Worm (Caenorhabditis elegans) whole organism, mixed stage, embryonic: Measurements from ENCODE around the gene mrpl-53.

Experiments
- M03D4.4 ChIP-seq: sonication (generic microtip); optimal IDR thresholded peaks from 2 replicates; lab custom pipeline; 2017; ENCODE audit warnings: mild to moderate bottlenecking, missing genetic modification characterization, missing compliant biosample characterization
- bed-3 ChIP-seq: fragments of 200-800 bp; sonication (Bioruptor generic); optimal IDR thresholded peaks from 3 replicates; lab custom pipeline; 2018; ENCODE audit warnings: mild to moderate bottlenecking, missing genetic modification characterization, moderate library complexity, missing compliant biosample characterization
- ceh-39 ChIP-seq: fragments of 150-350 bp; optimal IDR thresholded peaks from 2 replicates; lab custom pipeline; 2014; ENCODE audit warnings: missing biosample characterization, missing genetic modification characterization
- ceh-43 ChIP-seq: fragments of 200-800 bp; sonication (Bioruptor generic); optimal IDR thresholded peaks from 2 replicates; lab custom pipeline; 2018; ENCODE audit warnings: mild to moderate bottlenecking, missing genetic modification characterization, moderate library complexity, missing compliant biosample characterization
- ceh-83 ChIP-seq: fragments of 200-800 bp; sonication (Bioruptor generic); optimal IDR thresholded peaks from 2 replicates; lab custom pipeline; 2018; ENCODE audit warnings: mild to moderate bottlenecking, missing genetic modification characterization, missing compliant biosample characterization
- ces-1 ChIP-seq: fragments of 150-350 bp; optimal IDR thresholded peaks from 2 replicates; lab custom pipeline; 2014; ENCODE audit warnings: missing biosample characterization, missing genetic modification reagents, missing genetic modification characterization
- cnd-1 ChIP-seq: fragments of 200-800 bp; sonication (Bioruptor generic); optimal IDR thresholded peaks from 2 replicates; lab custom pipeline; 2018; ENCODE audit warnings: mild to moderate bottlenecking, missing genetic modification characterization, missing compliant biosample characterization
- elt-3 ChIP-seq: fragments of 150-350 bp; optimal IDR thresholded peaks from 2 replicates; lab custom pipeline; 2014; ENCODE audit warnings: missing biosample characterization, missing genetic modification characterization
- ham-2 ChIP-seq: fragments of 200-800 bp; sonication (Bioruptor generic); optimal IDR thresholded peaks from 2 replicates; lab custom pipeline; 2018; ENCODE audit warnings: mild to moderate bottlenecking, missing genetic modification characterization, missing compliant biosample characterization
- lin-13 ChIP-seq: fragments of 150-350 bp; optimal IDR thresholded peaks from 2 replicates; lab custom pipeline; 2014; ENCODE audit warnings: missing biosample characterization, missing genetic modification characterization
- lsy-2 ChIP-seq: fragments of 150-350 bp; optimal IDR thresholded peaks from 2 replicates; lab custom pipeline; 2014; ENCODE audit warnings: missing biosample characterization, missing genetic modification characterization
- mab-5 ChIP-seq: fragments of 150-350 bp; optimal IDR thresholded peaks from 2 replicates; lab custom pipeline; 2014; ENCODE audit warnings: missing biosample characterization, missing genetic modification characterization
- mep-1 ChIP-seq: fragments of 150-350 bp; optimal IDR thresholded peaks from 2 replicates; lab custom pipeline; 2017; ENCODE audit warnings: missing biosample characterization, missing genetic modification reagents, missing genetic modification characterization, inconsistent platforms
- mls-2 ChIP-seq: sonication (generic microtip); optimal IDR thresholded peaks from 2 replicates; lab custom pipeline; 2016; ENCODE audit warnings: mild to moderate bottlenecking, missing genetic modification characterization, moderate library complexity, missing compliant biosample characterization
- nhr-12 ChIP-seq: fragments of 150-350 bp; optimal IDR thresholded peaks from 2 replicates; lab custom pipeline; 2014; ENCODE audit warnings: missing biosample characterization, missing genetic modification characterization
- nhr-2 ChIP-seq: fragments of 150-350 bp; optimal IDR thresholded peaks from 2 replicates; lab custom pipeline; 2014; ENCODE audit warnings: missing biosample characterization, missing genetic modification characterization
- nhr-237 ChIP-seq: fragments of 150-350 bp; optimal IDR thresholded peaks from 2 replicates; lab custom pipeline; 2014; ENCODE audit warnings: missing biosample characterization, missing genetic modification characterization
- nhr-28 ChIP-seq: fragments of 150-350 bp; optimal IDR thresholded peaks from 2 replicates; lab custom pipeline; 2014; ENCODE audit warnings: missing biosample characterization, missing genetic modification characterization
- nhr-76 ChIP-seq: sonication (generic microtip); optimal IDR thresholded peaks from 2 replicates; lab custom pipeline; 2017; ENCODE audit warnings: missing biosample characterization, missing genetic modification characterization
- pha-4 ChIP-seq: fragments of 150-350 bp; optimal IDR thresholded peaks from 2 replicates; lab custom pipeline; 2018; ENCODE audit warnings: missing biosample characterization, missing genetic modification reagents, missing genetic modification characterization
- sem-2 ChIP-seq: fragments of 200-800 bp; sonication (Bioruptor generic); optimal IDR thresholded peaks from 2 replicates; lab custom pipeline; 2018; ENCODE audit warnings: mild to moderate bottlenecking, missing genetic modification characterization, missing compliant biosample characterization
- snpc-4 ChIP-seq: fragments of 150-350 bp; optimal IDR thresholded peaks from 2 replicates; lab custom pipeline; 2014; ENCODE audit warnings: missing biosample characterization, missing genetic modification characterization
- sptf-1 ChIP-seq: sonication (generic microtip); optimal IDR thresholded peaks from 2 replicates; lab custom pipeline; 2017; ENCODE audit warnings: mild to moderate bottlenecking, missing genetic modification characterization, moderate library complexity, missing compliant biosample characterization
- unc-120 ChIP-seq: sonication (generic microtip); optimal IDR thresholded peaks from 2 replicates; lab custom pipeline; 2017; ENCODE audit warnings: missing genetic modification characterization, missing compliant biosample characterization; ENCODE audit not compliant: poor library complexity, severe bottlenecking
- unc-39 ChIP-seq: fragments of 150-350 bp; optimal IDR thresholded peaks from 2 replicates; lab custom pipeline; 2014; ENCODE audit warnings: missing biosample characterization, missing genetic modification characterization
- zip-8 ChIP-seq: fragments of 150-350 bp; optimal IDR thresholded peaks from 2 replicates; lab custom pipeline; 2014; ENCODE audit warnings: missing biosample characterization, missing genetic modification characterization
- ztf-11 ChIP-seq: fragments of 150-350 bp; optimal IDR thresholded peaks from 2 replicates; lab custom pipeline; 2014; ENCODE audit warnings: missing biosample characterization, missing genetic modification characterization

The mrpl-53 gene

DNA sequence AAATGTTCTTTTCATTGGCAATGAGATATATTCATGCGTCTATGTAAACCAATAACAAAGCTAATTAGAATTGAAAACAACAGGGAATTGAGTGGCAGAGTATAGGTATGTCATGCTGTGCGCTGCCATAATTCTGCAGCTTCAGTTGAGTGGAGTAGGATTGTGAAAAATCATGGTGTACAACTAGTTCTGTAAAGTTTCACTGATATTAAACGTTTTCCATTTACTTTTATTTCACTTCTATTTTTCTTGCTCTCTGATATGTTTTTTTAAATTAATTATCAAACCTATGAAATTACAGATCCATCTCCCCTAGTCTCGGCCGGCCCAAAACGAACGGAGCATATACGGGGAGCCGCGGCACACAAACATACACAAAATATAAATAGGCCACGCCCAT lies 21.8 kb upstream of the mrpl-53 start, which contains the start of gene exc-7:
Gene exc-7, plus strand, starts transcription at position 301 of the 400 bp plus-strand sequence.
- TF ChIP-seq snpc-4 (tag; lab: Kevin White, UChicago) (no peak), mab-5 (tag; lab: Kevin White, UChicago) (no peak), nhr-2 (tag; lab: Kevin White, UChicago) (no peak), ceh-83 (GFP tag; lab: Kevin White, UChicago) (no peak), ztf-11 (tag; lab: Kevin White, UChicago) (no peak)

DNA sequence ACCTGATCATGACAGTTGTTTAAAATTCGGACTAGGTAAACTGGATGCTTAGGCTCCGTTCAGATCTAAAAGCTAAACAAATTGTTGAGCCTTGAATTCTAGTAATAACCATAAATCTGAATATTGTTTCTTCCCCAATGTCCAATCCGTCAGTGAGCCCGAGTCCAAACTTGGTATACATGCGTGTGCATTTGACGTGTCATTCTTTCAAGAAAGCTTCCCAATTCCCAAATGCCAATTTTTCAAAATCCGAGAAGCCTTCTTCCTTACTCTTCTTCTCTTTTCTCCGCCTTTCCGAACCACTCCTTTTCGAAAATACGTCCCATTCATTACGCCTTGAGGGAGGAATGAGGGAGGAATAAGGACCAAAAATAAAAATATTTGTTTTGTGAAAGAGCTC lies 20.7 kb upstream of the mrpl-53 start:
- no peak for TF ChIP-seq unc-120 (tag; lab: Kevin White, UChicago)
- TF ChIP-seq cnd-1 (tag; lab: Kevin White, UChicago) = no peak

DNA sequence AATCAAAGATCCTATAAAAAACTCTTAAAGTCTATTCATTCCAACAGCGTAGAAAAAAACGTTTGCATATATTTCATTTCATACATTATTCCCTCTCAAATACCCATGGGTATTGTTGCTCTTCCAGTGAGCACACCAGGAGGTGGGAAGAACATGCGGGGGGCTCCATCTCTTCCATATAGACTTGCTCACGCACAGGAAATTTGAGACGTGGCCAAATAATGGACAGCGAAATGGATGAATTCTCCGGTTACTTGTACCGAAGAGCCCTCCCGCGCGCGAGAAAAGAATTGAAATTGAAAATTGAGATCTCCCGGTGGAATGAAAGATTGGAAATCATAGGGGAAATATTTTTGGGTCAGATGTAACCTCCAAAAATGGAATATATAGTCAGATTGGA lies 19.8 kb upstream of the mrpl-53 start:
- TF ChIP-seq lsy-2 (tag; lab: Kevin White, UChicago) (no peak), snpc-4 (tag; lab: Kevin White, UChicago) (no peak), bed-3 (GFP tag; lab: Kevin White, UChicago) (no peak), nhr-2 (tag; lab: Kevin White, UChicago) (no peak), mep-1 (tag; lab: Kevin White, UChicago) (no peak), mls-2 (tag; lab: Kevin White, UChicago) (no peak), elt-3 (tag; lab: Kevin White, UChicago) (no peak), zip-8 (no peak), cnd-1 (tag; lab: Kevin White, UChicago) (no peak), ceh-39 (tag; lab: Kevin White, UChicago) (no peak), ces-1 (GFP tag; lab: Kevin White, UChicago) (no peak), sptf-1 (tag; lab: Kevin White, UChicago) (no peak), nhr-76 (tag; lab: Kevin White, UChicago) (no peak), pha-4 (tag; lab: Kevin White, UChicago) (no peak), nhr-12 (tag; lab: Kevin White, UChicago) (no peak), ham-2 (GFP tag; lab: Kevin White, UChicago) (no peak), unc-39 (tag; lab: Kevin White, UChicago) (no peak), sem-2 (GFP tag; lab: Kevin White, UChicago) (no peak), nhr-237 (tag; lab: Kevin White, UChicago) (no peak)

DNA sequence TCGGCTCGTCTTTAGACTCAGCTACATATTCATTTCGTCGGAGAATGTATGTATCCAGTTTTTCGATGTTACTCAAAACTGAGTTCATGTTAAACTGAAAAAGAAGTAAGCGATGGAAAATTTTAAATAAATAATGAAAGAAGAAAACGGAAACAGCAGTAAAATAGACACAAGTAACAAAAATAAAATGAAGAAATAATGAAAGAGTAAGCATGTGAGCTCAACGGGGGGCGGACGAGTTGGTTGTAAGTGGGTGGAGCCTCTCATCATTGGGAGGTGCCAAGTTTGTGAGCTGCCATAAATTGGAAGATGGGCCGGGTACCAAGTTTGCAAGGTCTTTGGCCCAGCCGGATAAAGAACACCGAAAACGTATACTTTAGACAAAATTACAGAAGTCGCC lies 14.0 kb upstream of the mrpl-53 start, which contains the start of gene wee-1.1:
Gene wee-1.1, minus strand, starts transcription at position 101 of the 400 bp plus-strand sequence.
- TF ChIP-seq bed-3 (GFP tag; lab: Kevin White, UChicago) (no peak), mep-1 (tag; lab: Kevin White, UChicago) (no peak), ceh-39 (tag; lab: Kevin White, UChicago) (no peak), mls-2 (tag; lab: Kevin White, UChicago) (no peak), M03D4.4 (no peak), cnd-1 (tag; lab: Kevin White, UChicago) (no peak), ztf-11 (tag; lab: Kevin White, UChicago) (no peak), nhr-12 (tag; lab: Kevin White, UChicago) (no peak), sptf-1 (tag; lab: Kevin White, UChicago) (no peak), ceh-83 (GFP tag; lab: Kevin White, UChicago) (no peak), elt-3 (tag; lab: Kevin White, UChicago) (no peak)

DNA sequence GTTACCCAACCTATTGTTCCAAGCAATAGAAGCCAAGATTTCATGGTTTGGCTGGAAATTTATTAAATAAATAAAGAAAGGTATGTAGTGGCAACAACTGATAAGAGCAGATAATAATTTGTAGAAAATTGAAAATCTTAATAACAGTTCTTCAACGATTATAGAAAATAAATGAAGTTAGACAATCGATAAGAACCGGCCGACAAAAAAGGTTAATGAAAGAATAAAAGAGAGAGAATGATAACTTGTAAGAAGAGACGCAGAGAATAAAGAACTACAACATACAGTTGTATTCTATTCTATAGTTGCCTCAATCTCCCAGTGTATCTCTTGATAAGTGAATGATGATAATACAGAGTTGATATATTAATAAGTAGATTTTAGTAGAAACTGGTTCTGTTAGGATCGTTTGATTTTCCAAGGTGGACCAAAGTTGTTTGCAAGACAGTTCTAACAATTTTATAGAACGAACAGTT lies 10.7 kb upstream of the mrpl-53 start, which contains the start of gene ugt-58:
Gene ugt-58, minus strand, starts transcription at position 51 of the 476 bp plus-strand sequence.
- TF ChIP-seq ztf-11 (tag; lab: Kevin White, UChicago) (no peak), nhr-28 (tag; lab: Kevin White, UChicago) (peak; percentile 52)

DNA sequence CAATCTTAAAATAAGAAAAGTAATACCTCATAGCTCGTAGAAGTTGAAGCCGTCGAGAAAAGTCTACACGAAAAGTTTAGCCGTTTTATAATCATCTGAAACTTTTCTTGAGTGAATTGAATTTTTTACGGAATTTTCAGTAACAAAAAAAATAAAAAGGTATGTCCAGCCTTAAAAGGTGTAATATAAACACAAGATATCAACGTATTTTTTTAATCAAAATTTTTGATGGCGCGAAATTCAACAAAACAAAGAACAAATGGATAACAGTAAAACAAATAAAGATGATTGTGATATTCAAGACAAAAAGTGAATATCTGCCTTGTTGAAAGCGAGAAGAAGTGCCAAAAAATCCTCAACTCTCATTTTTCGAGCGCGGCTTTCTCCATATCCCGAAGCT lies 7.8 kb upstream of the mrpl-53 start, which contains the start of gene eral-1:
Gene eral-1, minus strand, starts transcription at position 101 of the 400 bp plus-strand sequence.
- no peak for TF ChIP-seq snpc-4 (tag; lab: Kevin White, UChicago)
- TF ChIP-seq lin-13 = no peak
- TF ChIP-seq ces-1 (GFP tag; lab: Kevin White, UChicago) = no peak
- no peak for TF ChIP-seq nhr-237 (tag; lab: Kevin White, UChicago)
- TF ChIP-seq mab-5 (tag; lab: Kevin White, UChicago) = no peak
- no peak for TF ChIP-seq ceh-39 (tag; lab: Kevin White, UChicago)
- no peak for TF ChIP-seq sptf-1 (tag; lab: Kevin White, UChicago)
- TF ChIP-seq ztf-11 (tag; lab: Kevin White, UChicago) = no peak
- no peak for TF ChIP-seq unc-120 (tag; lab: Kevin White, UChicago)
- TF ChIP-seq cnd-1 (tag; lab: Kevin White, UChicago) = no peak
- no peak for TF ChIP-seq ceh-43 (GFP tag; lab: Kevin White, UChicago)
- TF ChIP-seq ham-2 (GFP tag; lab: Kevin White, UChicago) = no peak
- TF ChIP-seq elt-3 (tag; lab: Kevin White, UChicago) = no peak
